Worm (Caenorhabditis elegans) whole organism, late embryonic: ENCODE data around the gene jhdm-1.

Experiments
- C08G9.2 ChIP-seq: sonication (generic microtip); optimal IDR thresholded peaks from 2 replicates; lab custom pipeline; 2016; ENCODE audit warnings: mild to moderate bottlenecking, missing genetic modification characterization, moderate library complexity, missing compliant biosample characterization
- K02D7.2 ChIP-seq: sonication (generic microtip); optimal IDR thresholded peaks from 2 replicates; lab custom pipeline; 2017; ENCODE audit warnings: mild to moderate bottlenecking, missing genetic modification characterization, missing compliant biosample characterization
- ama-1 ChIP-seq: fragments of 150-350 bp; optimal IDR thresholded peaks from 2 replicates; lab custom pipeline; 2014
- ceh-14 ChIP-seq: sonication (generic microtip); optimal IDR thresholded peaks from 2 replicates; lab custom pipeline; 2016; ENCODE audit warnings: missing genotype, missing genetic modification characterization, missing compliant biosample characterization
- ceh-24 ChIP-seq: sonication (generic microtip); optimal IDR thresholded peaks from 2 replicates; lab custom pipeline; 2016; ENCODE audit warnings: mild to moderate bottlenecking, missing genetic modification characterization, missing compliant biosample characterization
- ceh-30 ChIP-seq: fragments of 150-350 bp; optimal IDR thresholded peaks from 2 replicates; lab custom pipeline; 2014; ENCODE audit warnings: missing biosample characterization, missing genetic modification characterization
- ceh-31 ChIP-seq: sonication (generic microtip); optimal IDR thresholded peaks from 2 replicates; lab custom pipeline; 2016; ENCODE audit warnings: missing genetic modification characterization, missing compliant biosample characterization
- ceh-34 ChIP-seq: sonication (generic microtip); optimal IDR thresholded peaks from 2 replicates; lab custom pipeline; 2016; ENCODE audit warnings: mild to moderate bottlenecking, missing genetic modification characterization, missing compliant biosample characterization
- ceh-45 ChIP-seq: fragments of 200-800 bp; sonication (Bioruptor generic); IDR thresholded peaks from 2 replicates; pipeline ENCODE4 v1.3.6; 2022; ENCODE audit warnings: missing genetic modification reagents, missing genetic modification characterization, missing compliant biosample characterization
- ceh-48 ChIP-seq: sonication (generic microtip); optimal IDR thresholded peaks from 2 replicates; lab custom pipeline; 2016; ENCODE audit warnings: missing genetic modification characterization, inconsistent platforms, missing compliant biosample characterization
- ceh-6 ChIP-seq: fragments of 200-800 bp; sonication (Bioruptor generic); optimal IDR thresholded peaks from 2 replicates; lab custom pipeline; 2018; ENCODE audit warnings: mild to moderate bottlenecking, missing genetic modification characterization, missing compliant biosample characterization
- dmd-4 ChIP-seq: sonication (generic microtip); optimal IDR thresholded peaks from 2 replicates; lab custom pipeline; 2016; ENCODE audit warnings: borderline replicate concordance, missing genetic modification characterization, missing compliant biosample characterization
- dve-1 ChIP-seq: sonication (generic microtip); optimal IDR thresholded peaks from 2 replicates; lab custom pipeline; 2017; ENCODE audit warnings: antibody characterized with exemption, mild to moderate bottlenecking, missing genetic modification characterization, missing compliant biosample characterization
- elt-2 ChIP-seq: sonication (generic microtip); optimal IDR thresholded peaks from 2 replicates; lab custom pipeline; 2016; ENCODE audit warnings: missing genetic modification reagents, missing genetic modification characterization, missing compliant biosample characterization
- elt-4 ChIP-seq: sonication (generic microtip); optimal IDR thresholded peaks from 2 replicates; lab custom pipeline; 2016; ENCODE audit warnings: missing genetic modification characterization, missing compliant biosample characterization
- eyg-1 ChIP-seq: sonication (generic microtip); optimal IDR thresholded peaks from 2 replicates; lab custom pipeline; 2016; ENCODE audit warnings: missing genotype, missing genetic modification characterization, missing compliant biosample characterization
- fax-1 ChIP-seq: sonication (generic microtip); optimal IDR thresholded peaks from 2 replicates; lab custom pipeline; 2016; ENCODE audit warnings: missing genotype, missing genetic modification characterization, missing compliant biosample characterization
- fkh-10 ChIP-seq: fragments of 150-350 bp; optimal IDR thresholded peaks from 2 replicates; lab custom pipeline; 2014; ENCODE audit warnings: missing biosample characterization, missing genetic modification reagents, missing genetic modification characterization
- hlh-15 ChIP-seq: sonication (generic microtip); optimal IDR thresholded peaks from 2 replicates; lab custom pipeline; 2016; ENCODE audit warnings: missing genetic modification characterization, missing compliant biosample characterization
- hlh-30 ChIP-seq: sonication (generic microtip); optimal IDR thresholded peaks from 2 replicates; lab custom pipeline; 2017; ENCODE audit warnings: antibody characterized with exemption, missing genetic modification characterization, missing compliant biosample characterization; ENCODE audit not compliant: insufficient read depth
- hlh-6 ChIP-seq: sonication (generic microtip); optimal IDR thresholded peaks from 2 replicates; lab custom pipeline; 2016; ENCODE audit warnings: missing genotype, missing genetic modification characterization, missing compliant biosample characterization
- lim-6 ChIP-seq: sonication (generic microtip); optimal IDR thresholded peaks from 2 replicates; lab custom pipeline; 2016; ENCODE audit warnings: missing genetic modification characterization, missing compliant biosample characterization
- madf-2 ChIP-seq: sonication (generic microtip); optimal IDR thresholded peaks from 2 replicates; lab custom pipeline; 2017; ENCODE audit warnings: missing genetic modification characterization, missing compliant biosample characterization
- nfya-1 ChIP-seq: sonication (generic microtip); optimal IDR thresholded peaks from 2 replicates; lab custom pipeline; 2017; ENCODE audit warnings: missing genetic modification characterization, mild to moderate bottlenecking, missing compliant biosample characterization, antibody characterized with exemption, moderate library complexity
- nhr-232 ChIP-seq: sonication (generic microtip); optimal IDR thresholded peaks from 2 replicates; lab custom pipeline; 2016; ENCODE audit warnings: missing genetic modification characterization, missing compliant biosample characterization
- odd-2 ChIP-seq: sonication (generic microtip); optimal IDR thresholded peaks from 2 replicates; lab custom pipeline; 2017; ENCODE audit warnings: antibody characterized with exemption, mild to moderate bottlenecking, missing genetic modification characterization, missing compliant biosample characterization
- pag-3 ChIP-seq: sonication (generic microtip); optimal IDR thresholded peaks from 2 replicates; lab custom pipeline; 2016; ENCODE audit warnings: missing compliant biosample characterization, missing genetic modification characterization, borderline replicate concordance
- pax-1 ChIP-seq: fragments of 150-350 bp; optimal IDR thresholded peaks from 2 replicates; lab custom pipeline; 2014; ENCODE audit warnings: missing biosample characterization, missing genetic modification characterization
- sdc-2 ChIP-seq: sonication (generic microtip); optimal IDR thresholded peaks from 2 replicates; lab custom pipeline; 2016; ENCODE audit warnings: missing genotype, missing genetic modification characterization, missing compliant biosample characterization
- tbx-2 ChIP-seq: sonication (generic microtip); optimal IDR thresholded peaks from 2 replicates; lab custom pipeline; 2016; ENCODE audit warnings: missing genetic modification characterization, missing compliant biosample characterization
- tbx-7 ChIP-seq: sonication (generic microtip); optimal IDR thresholded peaks from 2 replicates; lab custom pipeline; 2016; ENCODE audit warnings: missing genotype, missing genetic modification characterization, missing compliant biosample characterization
- ttx-3 ChIP-seq: sonication (generic microtip); optimal IDR thresholded peaks from 2 replicates; lab custom pipeline; 2016; ENCODE audit warnings: missing genetic modification reagents, missing genetic modification characterization, missing compliant biosample characterization
- unc-42 ChIP-seq: sonication (generic microtip); optimal IDR thresholded peaks from 2 replicates; lab custom pipeline; 2016; ENCODE audit warnings: missing genotype, missing genetic modification characterization, missing compliant biosample characterization
- unc-55 ChIP-seq: sonication (generic microtip); optimal IDR thresholded peaks from 2 replicates; lab custom pipeline; 2017; ENCODE audit warnings: missing biosample characterization, missing genetic modification reagents, missing genetic modification characterization
- zip-5 ChIP-seq: sonication (generic microtip); optimal IDR thresholded peaks from 2 replicates; lab custom pipeline; 2016; ENCODE audit warnings: missing genetic modification characterization, missing compliant biosample characterization

Gene jhdm-1

ce11 chrIII:6492807-6493206, 38.5 kb downstream of the jhdm-1 start, which contains the start of gene srb-11:
TSS of gene srb-11 (minus strand) at chrIII:6492907.
- TF ChIP-seq eyg-1 (tag; lab: Kevin White, UChicago) = no peak
- no peak for TF ChIP-seq K02D7.2
- no peak for TF ChIP-seq pax-1
- no peak for TF ChIP-seq dve-1 (tag; lab: Kevin White, UChicago)
- no peak for TF ChIP-seq ceh-45
- no peak for TF ChIP-seq ttx-3 (tag; lab: Kevin White, UChicago)
- TF ChIP-seq ama-1 (lab: Kevin White, UChicago) = no peak
- TF ChIP-seq hlh-6 (tag; lab: Kevin White, UChicago) = no peak
- TF ChIP-seq ceh-14 (tag; lab: Kevin White, UChicago) = no peak
- TF ChIP-seq ceh-31 (tag; lab: Kevin White, UChicago) = no peak
- TF ChIP-seq hlh-15 (tag; lab: Kevin White, UChicago) = no peak
- no peak for TF ChIP-seq tbx-2 (tag; lab: Kevin White, UChicago)
- TF ChIP-seq odd-2 = no peak
- no peak for TF ChIP-seq unc-42 (tag; lab: Kevin White, UChicago)

ce11 chrIII:6495191-6495723, 41.0 kb downstream of the jhdm-1 start, which contains the start of gene F23F12.13:
TSS of gene F23F12.13 (plus strand) at chrIII:6495673.
- no peak for TF ChIP-seq elt-4
- TF ChIP-seq elt-2 (tag; lab: Kevin White, UChicago) = peak; percentile 69
- no peak for TF ChIP-seq lim-6 (tag; lab: Kevin White, UChicago)
- TF ChIP-seq fax-1 (tag; lab: Kevin White, UChicago) = no peak

ce11 chrIII:6498176-6498575, 43.9 kb downstream of the jhdm-1 start, which contains the start of gene sdz-15:
TSS of gene sdz-15 (plus strand) at chrIII:6498476.
- TF ChIP-seq ceh-6 (GFP tag; lab: Kevin White, UChicago) (no peak), pax-1 (no peak), ceh-45 (no peak), nhr-232 (tag; lab: Kevin White, UChicago) (no peak)
- TF ChIP-seq, all 69 proteins: peak for 0

- TF ChIP-seq fkh-10 (GFP tag; lab: Kevin White, UChicago) (no peak), C08G9.2 (tag; lab: Kevin White, UChicago) (no peak), ceh-30 (tag; lab: Kevin White, UChicago) (no peak), nhr-232 (tag; lab: Kevin White, UChicago) (no peak), dmd-4 (no peak), zip-5 (tag; lab: Kevin White, UChicago) (no peak), unc-55 (GFP tag; lab: Kevin White, UChicago) (no peak), hlh-30 (tag; lab: Kevin White, UChicago) (no peak), ceh-48 (tag; lab: Kevin White, UChicago) (no peak), sdc-2 (tag; lab: Kevin White, UChicago) (no peak), ceh-24 (no peak), pag-3 (no peak), pax-1 (no peak), ttx-3 (tag; lab: Kevin White, UChicago) (no peak), ceh-34 (tag; lab: Kevin White, UChicago) (no peak), tbx-7 (tag; lab: Kevin White, UChicago) (no peak)
Measured at ce11 chrIII:6499102-6499501, 44.8 kb downstream of the jhdm-1 start.

- TF ChIP-seq nfya-1 (peak; percentile 43), pax-1 (no peak), ceh-45 (no peak), K02D7.2 (no peak), madf-2 (tag; lab: Kevin White, UChicago) (no peak), ceh-31 (tag; lab: Kevin White, UChicago) (no peak)
Measured at ce11 chrIII:6500032-6500564, 45.8 kb downstream of the jhdm-1 start, which contains the start of gene F23F12.3. TSS of gene F23F12.3 (plus strand) at chrIII:6500514.
